Worm (Caenorhabditis elegans) whole organism, L2 larva: ENCODE data around the gene clec-70.
"Not testable (repeated sequence)": the region's sequence is repeated elsewhere in the genome, so short reads cannot be mapped to it uniquely, and the experiment has no call there.

Experiments used
- C34F6.9 ChIP-seq: fragments of 150-350 bp; optimal IDR thresholded peaks from 2 replicates; lab custom pipeline; 2014; ENCODE audit warnings: missing biosample characterization, missing genetic modification characterization
- F13H6.1 ChIP-seq: sonication (generic microtip); optimal IDR thresholded peaks from 2 replicates; lab custom pipeline; 2016; ENCODE audit warnings: missing genetic modification characterization, missing compliant biosample characterization
- R02D3.7 ChIP-seq: fragments of 150-350 bp; optimal IDR thresholded peaks from 2 replicates; lab custom pipeline; 2014; ENCODE audit warnings: missing biosample characterization, missing genetic modification characterization
- Y55F3AM.14 ChIP-seq: fragments of 200-800 bp; sonication (Bioruptor generic); optimal IDR thresholded peaks from 2 replicates; lab custom pipeline; 2018; ENCODE audit warnings: mild to moderate bottlenecking, missing genetic modification characterization, missing compliant biosample characterization
- aly-2 ChIP-seq: fragments of 150-350 bp; optimal IDR thresholded peaks from 2 replicates; lab custom pipeline; 2014; ENCODE audit warnings: missing biosample characterization, missing genetic modification characterization
- ama-1 ChIP-seq: fragments of 150-350 bp; optimal IDR thresholded peaks from 2 replicates; lab custom pipeline; 2018; ENCODE audit warnings: inconsistent platforms
- blmp-1 ChIP-seq: sonication (generic microtip); optimal IDR thresholded peaks from 2 replicates; lab custom pipeline; 2017; ENCODE audit warnings: missing genetic modification characterization, mild to moderate bottlenecking, missing compliant biosample characterization, antibody characterized with exemption, moderate library complexity; ENCODE audit not compliant: insufficient read depth
- crh-2 ChIP-seq: sonication (generic microtip); optimal IDR thresholded peaks from 2 replicates; lab custom pipeline; 2017; ENCODE audit warnings: missing biosample characterization, missing genetic modification characterization
- dmd-4 ChIP-seq: sonication (generic microtip); optimal IDR thresholded peaks from 2 replicates; lab custom pipeline; 2017; ENCODE audit warnings: missing biosample characterization, missing genetic modification characterization
- egl-27 ChIP-seq: sonication (generic microtip); optimal IDR thresholded peaks from 3 replicates; lab custom pipeline; 2017; ENCODE audit warnings: missing biosample characterization, missing genetic modification reagents, missing genetic modification characterization
- elt-1 ChIP-seq: fragments of 150-350 bp; optimal IDR thresholded peaks from 2 replicates; lab custom pipeline; 2014; ENCODE audit warnings: missing biosample characterization, missing genetic modification characterization
- elt-3 ChIP-seq: sonication (generic microtip); optimal IDR thresholded peaks from 2 replicates; lab custom pipeline; 2017; ENCODE audit warnings: missing biosample characterization, missing genetic modification characterization
- fos-1 ChIP-seq: fragments of 150-350 bp; optimal IDR thresholded peaks from 2 replicates; lab custom pipeline; 2014; ENCODE audit warnings: missing biosample characterization, missing genetic modification characterization
- gmeb-1 ChIP-seq: fragments of 150-350 bp; optimal IDR thresholded peaks from 2 replicates; lab custom pipeline; 2014; ENCODE audit warnings: missing biosample characterization, missing genetic modification characterization
- lin-11 ChIP-seq: fragments of 150-350 bp; sonication (generic microtip); optimal IDR thresholded peaks from 2 replicates; lab custom pipeline; 2014; ENCODE audit warnings: missing biosample characterization, missing genetic modification characterization, inconsistent platforms, mixed read lengths
- lin-13 ChIP-seq: fragments of 150-350 bp; optimal IDR thresholded peaks from 2 replicates; lab custom pipeline; 2014; ENCODE audit warnings: missing biosample characterization, missing genetic modification reagents, missing genetic modification characterization
- lin-39 ChIP-seq: fragments of 150-350 bp; optimal IDR thresholded peaks from 2 replicates; lab custom pipeline; 2014; ENCODE audit warnings: missing biosample characterization, missing genetic modification reagents, missing genetic modification characterization
- mab-5 ChIP-seq: fragments of 150-350 bp; optimal IDR thresholded peaks from 2 replicates; lab custom pipeline; 2014; ENCODE audit warnings: missing biosample characterization, missing genetic modification characterization
- mdl-1 ChIP-seq, 2 experiments: fragments of 150-350 bp in 1 of 2; sonication (generic microtip) in 1 of 2; optimal IDR thresholded peaks; 2 replicates each; lab custom pipeline; 2017; ENCODE audit warnings: missing biosample characterization in 2 of 2, missing genetic modification characterization in 2 of 2
- nhr-11 ChIP-seq: fragments of 150-350 bp; optimal IDR thresholded peaks from 2 replicates; lab custom pipeline; 2014; ENCODE audit warnings: missing biosample characterization, missing genetic modification characterization
- nhr-129 ChIP-seq: fragments of 150-350 bp; optimal IDR thresholded peaks from 2 replicates; lab custom pipeline; 2014; ENCODE audit warnings: missing biosample characterization, missing genetic modification characterization
- nhr-21 ChIP-seq: fragments of 150-350 bp; optimal IDR thresholded peaks from 2 replicates; lab custom pipeline; 2014; ENCODE audit warnings: missing biosample characterization, missing genetic modification characterization
- nhr-237 ChIP-seq: fragments of 150-350 bp; optimal IDR thresholded peaks from 2 replicates; lab custom pipeline; 2014; ENCODE audit warnings: missing biosample characterization, missing genetic modification characterization
- nhr-25 ChIP-seq: fragments of 150-350 bp; sonication (generic microtip); optimal IDR thresholded peaks from 3 replicates; lab custom pipeline; 2014; ENCODE audit warnings: missing biosample characterization, missing genetic modification characterization
- nhr-6 ChIP-seq: fragments of 150-350 bp; optimal IDR thresholded peaks from 2 replicates; lab custom pipeline; 2014; ENCODE audit warnings: missing biosample characterization, missing genetic modification characterization
- nhr-77 ChIP-seq: fragments of 150-350 bp; optimal IDR thresholded peaks from 2 replicates; lab custom pipeline; 2014; ENCODE audit warnings: missing biosample characterization, missing genetic modification characterization
- peb-1 ChIP-seq: fragments of 150-350 bp; optimal IDR thresholded peaks from 2 replicates; lab custom pipeline; 2014; ENCODE audit warnings: missing biosample characterization, missing genetic modification characterization
- sem-4 ChIP-seq: fragments of 150-350 bp; optimal IDR thresholded peaks from 2 replicates; lab custom pipeline; 2014; ENCODE audit warnings: missing biosample characterization, missing genetic modification reagents, missing genetic modification characterization
- skn-1 ChIP-seq: sonication (generic microtip); optimal IDR thresholded peaks from 2 replicates; lab custom pipeline; 2017; ENCODE audit warnings: missing biosample characterization, missing genetic modification characterization
- sma-3 ChIP-seq: sonication (generic microtip); optimal IDR thresholded peaks from 2 replicates; lab custom pipeline; 2016; ENCODE audit warnings: missing genetic modification reagents, missing genetic modification characterization, missing compliant biosample characterization
- sma-9 ChIP-seq, 2 experiments: fragments of 150-350 bp in 1 of 2; sonication (generic microtip) in 1 of 2; optimal IDR thresholded peaks; 2 replicates each; lab custom pipeline; 2014 to 2016; ENCODE audit warnings: missing genetic modification characterization in 2 of 2, mild to moderate bottlenecking in 1 of 2, missing biosample characterization in 1 of 2, missing compliant biosample characterization in 1 of 2, missing genetic modification reagents in 1 of 2, moderate library complexity in 1 of 2
- unc-62 ChIP-seq: fragments of 150-350 bp; optimal IDR thresholded peaks from 2 replicates; lab custom pipeline; 2014; ENCODE audit warnings: missing biosample characterization, missing genetic modification reagents, missing genetic modification characterization
- ztf-1 ChIP-seq: fragments of 200-800 bp; sonication (Bioruptor generic); conservative IDR thresholded peaks from 2 replicates; pipeline ENCODE4 v1.3.6; 2022; ENCODE audit warnings: missing genetic modification characterization, missing compliant biosample characterization
- ztf-11 ChIP-seq: sonication (generic microtip); optimal IDR thresholded peaks from 2 replicates; lab custom pipeline; 2017; ENCODE audit warnings: missing biosample characterization, missing genetic modification characterization
- ztf-4 ChIP-seq: fragments of 150-350 bp; optimal IDR thresholded peaks from 2 replicates; lab custom pipeline; 2014; ENCODE audit warnings: missing biosample characterization, missing genetic modification characterization

The clec-70 gene

DNA sequence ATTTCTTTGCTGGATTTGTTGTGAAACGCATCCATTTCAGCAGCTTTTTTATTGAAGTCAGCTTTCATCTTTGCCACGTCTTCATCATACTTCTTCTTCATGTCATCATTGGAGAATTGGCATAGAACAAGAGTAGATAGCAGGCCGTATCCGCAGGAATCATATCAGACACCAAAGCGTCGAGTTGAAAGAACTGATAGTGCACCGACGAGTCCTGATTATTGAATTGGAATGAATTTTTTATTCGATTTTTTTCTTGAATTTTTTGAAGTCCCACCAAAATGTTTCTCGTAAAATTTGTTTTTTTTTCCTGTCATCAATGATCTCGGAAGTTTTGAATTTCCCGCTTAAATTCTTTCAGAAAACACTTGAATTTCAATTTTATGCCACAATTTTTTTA, 26.1 kb upstream of the clec-70 start, which contains the start of gene F56D6.11:
F56D6.11 (minus strand) TSS at position 101 of the 400 bp plus-strand sequence.
- TF ChIP-seq F13H6.1 (no peak), Y55F3AM.14 (no peak), dmd-4 (tag; lab: Kevin White, UChicago) (no peak), nhr-237 (no peak), C34F6.9 (no peak), lin-39 (tag; lab: Kevin White, UChicago) (no peak), lin-11 (no peak), egl-27 (tag; lab: Kevin White, UChicago) (no peak)

DNA sequence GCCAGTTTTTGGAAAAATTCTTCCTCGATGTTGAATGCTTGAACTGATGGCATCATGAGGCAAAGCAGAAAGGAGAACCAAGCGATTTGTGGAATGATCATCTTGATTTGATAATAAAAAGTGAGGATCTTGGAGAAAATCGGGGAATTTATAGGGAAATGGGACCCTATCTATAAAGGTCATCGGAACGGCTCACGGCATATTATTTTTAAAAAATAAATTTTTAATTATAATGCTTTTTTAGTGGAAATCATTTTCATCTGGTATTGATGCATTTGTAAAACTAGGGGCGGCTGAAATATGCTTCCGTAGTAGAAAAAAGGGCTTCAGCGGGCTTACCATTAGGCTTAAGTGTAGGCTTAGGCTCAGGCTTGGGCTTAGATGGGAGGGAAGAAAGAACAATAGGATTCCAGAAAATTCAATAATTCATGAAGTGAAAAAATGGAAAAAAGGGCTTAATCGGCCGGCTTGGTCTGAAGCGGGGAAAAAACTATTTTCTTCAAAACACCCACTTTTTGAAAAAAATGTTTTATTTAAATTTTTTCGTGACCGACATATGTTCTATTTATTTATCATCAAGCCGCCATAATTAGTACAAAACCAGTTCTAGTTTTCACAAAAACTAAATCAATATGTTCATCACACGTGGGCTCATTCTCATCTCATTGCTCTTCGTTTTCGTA, 24.9 kb upstream of the clec-70 start, which contains the start of the genes F56D6.22 and F56D6.12:
F56D6.22 (minus strand) TSS at position 101 of the 683 bp plus-strand sequence.
F56D6.12 (plus strand) TSS at position 633 of the 683 bp plus-strand sequence.
- TF ChIP-seq ztf-1, result no peak
- TF ChIP-seq sem-4, result no peak
- TF ChIP-seq fos-1 (tag; lab: Kevin White, UChicago), result no peak
- no peak for TF ChIP-seq elt-1 (tag; lab: Kevin White, UChicago)
- TF ChIP-seq blmp-1 (tag; lab: Kevin White, UChicago), result no peak
- no peak for TF ChIP-seq nhr-11 (tag; lab: Kevin White, UChicago)
- TF ChIP-seq nhr-77 (tag; lab: Kevin White, UChicago), result no peak
- no peak for TF ChIP-seq ztf-4 (tag; lab: Kevin White, UChicago)

DNA sequence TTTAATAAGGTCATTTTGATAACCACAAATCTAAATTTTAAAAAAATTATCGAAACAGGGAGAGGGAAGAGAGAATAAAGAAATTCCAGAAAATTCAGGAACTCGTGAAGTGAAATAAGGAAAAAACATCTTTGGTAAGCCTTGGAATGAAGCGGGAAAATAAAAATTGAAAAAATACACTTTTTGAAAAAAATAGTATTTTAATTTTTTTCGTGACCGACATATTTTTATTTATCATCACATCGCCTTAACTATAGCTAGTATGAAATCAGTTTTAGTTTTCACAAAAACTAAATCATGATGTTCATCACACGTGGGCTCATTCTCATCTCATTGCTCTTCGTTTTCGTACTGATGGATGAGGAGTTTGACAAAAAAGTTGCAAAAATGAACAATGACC, 23.4 kb upstream of the clec-70 start, which contains the start of gene F56D6.13:
F56D6.13 (plus strand) TSS at position 301 of the 400 bp plus-strand sequence.
- no peak for TF ChIP-seq lin-13
- TF ChIP-seq mab-5 (tag; lab: Kevin White, UChicago), result no peak
- no peak for TF ChIP-seq unc-62 (GFP tag; lab: Kevin White, UChicago)
- TF ChIP-seq egl-27 (tag; lab: Kevin White, UChicago), result no peak
- TF ChIP-seq R02D3.7, result no peak
- no peak for TF ChIP-seq elt-1 (tag; lab: Kevin White, UChicago)
- no peak for TF ChIP-seq gmeb-1 (tag; lab: Kevin White, UChicago)
- TF ChIP-seq nhr-21 (tag; lab: Kevin White, UChicago), result no peak
- TF ChIP-seq C34F6.9, result no peak
- TF ChIP-seq ztf-4 (tag; lab: Kevin White, UChicago), result no peak
- TF ChIP-seq Y55F3AM.14, result no peak
- no peak for TF ChIP-seq aly-2 (tag; lab: Kevin White, UChicago)
- TF ChIP-seq mdl-1 (tag; optimal IDR thresholded peaks at IDR 0.05; lab: Kevin White, UChicago), result no peak
- no peak for TF ChIP-seq ztf-11
- TF ChIP-seq ama-1 (lab: Kevin White, UChicago), result no peak
- TF ChIP-seq crh-2 (tag; lab: Kevin White, UChicago), result no peak
- TF ChIP-seq peb-1 (tag; lab: Kevin White, UChicago), result no peak
- no peak for TF ChIP-seq elt-3 (tag; lab: Kevin White, UChicago)
- TF ChIP-seq, all 48 proteins: peak for 0

DNA sequence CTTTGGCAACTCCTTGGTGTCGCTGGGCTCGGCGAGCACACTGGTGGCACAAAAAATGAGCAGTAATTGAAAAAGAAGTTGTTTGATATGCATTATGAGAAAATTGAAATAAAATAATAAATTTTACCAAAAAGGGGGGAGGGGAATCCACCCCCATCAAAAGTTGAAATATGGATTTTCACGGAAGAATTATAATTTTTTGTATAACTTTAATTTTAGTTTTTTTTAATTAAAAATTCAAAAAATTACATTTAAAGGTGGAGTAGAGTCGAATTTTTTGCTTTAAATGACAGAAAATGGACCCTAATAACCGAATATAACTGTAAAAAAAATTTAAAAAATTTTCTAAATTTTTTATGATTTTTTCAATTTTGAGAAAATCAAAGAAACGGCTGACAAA, 20.7 kb upstream of the clec-70 start, which contains the start of gene F56D6.18:
F56D6.18 (minus strand) TSS at position 101 of the 400 bp plus-strand sequence.
- TF ChIP-seq dmd-4, blmp-1, nhr-129 (tag; lab: Kevin White, UChicago): not testable (repeated sequence)

DNA sequence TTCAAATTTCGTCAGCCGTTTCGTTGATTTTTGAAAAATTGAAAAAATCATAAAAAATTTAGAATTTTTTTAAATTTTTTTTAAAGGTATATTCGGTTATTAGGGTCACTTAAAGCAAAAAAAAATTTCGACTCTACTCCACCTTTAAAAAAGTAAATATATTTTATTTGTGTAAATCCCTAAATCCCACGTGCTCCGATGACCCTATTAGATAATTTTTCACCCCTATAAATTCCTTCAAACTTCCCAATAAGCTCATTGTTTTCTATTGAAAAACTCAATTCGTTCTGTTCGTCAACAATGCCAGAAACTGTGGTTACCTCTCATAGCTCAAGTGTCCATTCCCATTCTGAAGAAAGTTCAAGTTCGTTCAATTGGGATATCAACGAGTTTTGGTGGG, 19.9 kb upstream of the clec-70 start, which contains the start of gene F56D6.20:
F56D6.20 (plus strand) TSS at position 301 of the 400 bp plus-strand sequence.
- no peak for TF ChIP-seq Y55F3AM.14
- no peak for TF ChIP-seq ztf-4 (tag; lab: Kevin White, UChicago)
- TF ChIP-seq nhr-25, result no peak
- no peak for TF ChIP-seq nhr-237
- TF ChIP-seq sma-9 (GFP tag; optimal IDR thresholded peaks at IDR 0.05; lab: Kevin White, UChicago), result no peak
- no peak for TF ChIP-seq sma-9 (tag; optimal IDR thresholded peaks at IDR 0.05; lab: Kevin White, UChicago)
- no peak for TF ChIP-seq mab-5 (tag; lab: Kevin White, UChicago)
- TF ChIP-seq skn-1 (tag; lab: Kevin White, UChicago), result no peak
- no peak for TF ChIP-seq mdl-1 (tag; optimal IDR thresholded peaks at IDR 0.05; lab: Kevin White, UChicago)
- TF ChIP-seq sma-3 (GFP tag; lab: Kevin White, UChicago), result no peak
- no peak for TF ChIP-seq dmd-4 (tag; lab: Kevin White, UChicago)
- no peak for TF ChIP-seq nhr-6 (tag; lab: Kevin White, UChicago)
- TF ChIP-seq nhr-77 (tag; lab: Kevin White, UChicago), result no peak
- no peak for TF ChIP-seq nhr-21 (tag; lab: Kevin White, UChicago)
- TF ChIP-seq, all 48 proteins: peak for 0
